Fruit fly (Drosophila melanogaster): ENCODE measurements around the gene CG1368.

The CG1368 gene

dm6 chrX:14169068-14169642, 5.4 kb upstream of the CG1368 start, which contains the start of gene CG12480 (continued):
- TF ChIP-seq Hsf (GFP tag; optimal IDR thresholded peaks at IDR 0.05), result peak; percentile 33
- 0 out of 2 replicates have a peak, but pooled peaks have one; percentile 28 for TF ChIP-seq wdn (GFP tag; IDR thresholded peaks at IDR 0.05)
- 0 out of 2 replicates have a peak, but pooled peaks have one; percentile 37 for TF ChIP-seq vvl (GFP tag; IDR thresholded peaks at IDR 0.05)
- TF ChIP-seq jing (GFP tag; optimal IDR thresholded peaks at IDR 0.05), result no peak
- TF ChIP-seq lmd (GFP tag; IDR thresholded peaks at IDR 0.05), result peak; percentile 66; the same call in 1 of the 2 replicates
- TF ChIP-seq CG13287 (GFP tag; IDR thresholded peaks at IDR 0.05; ENCODE audit: partially characterized antibody), result no peak
- no peak for TF ChIP-seq TFAM (GFP tag; optimal IDR thresholded peaks at IDR 0.05)
- peak; percentile 82 for TF ChIP-seq al (GFP tag; IDR thresholded peaks at IDR 0.05)
- TF ChIP-seq CG1602 (GFP tag; optimal IDR thresholded peaks at IDR 0.05), result no peak
- no peak for TF ChIP-seq Mrtf (GFP tag; IDR thresholded peaks at IDR 0.05)
- no peak for TF ChIP-seq CG2889 (GFP tag; IDR thresholded peaks at IDR 0.05)
- TF ChIP-seq Fer3 (tag; optimal IDR thresholded peaks at IDR 0.05), result peak; percentile 64
- peak; percentile 37; the same call in 1 of the 3 replicates for TF ChIP-seq CG6175 (GFP tag; IDR thresholded peaks at IDR 0.05)
- no peak for TF ChIP-seq CG4617 (GFP tag; optimal IDR thresholded peaks at IDR 0.05; ENCODE audit: borderline replicate concordance)
- peak; percentile 5 for TF ChIP-seq Chrac-16 (GFP tag; optimal IDR thresholded peaks at IDR 0.05)
- TF ChIP-seq Usf (GFP tag; optimal IDR thresholded peaks at IDR 0.05), result peak; percentile 12
- TF ChIP-seq CG4328 (GFP tag; optimal IDR thresholded peaks at IDR 0.05), result no peak
- TF ChIP-seq Stat92E (GFP tag; optimal IDR thresholded peaks at IDR 0.05), result no peak
- no peak for TF ChIP-seq CG10979 (tag; optimal IDR thresholded peaks at IDR 0.05)
- TF ChIP-seq abd-A (tag; optimal IDR thresholded peaks at IDR 0.05), result peak; percentile 28
- no peak for TF ChIP-seq ab (GFP tag; optimal IDR thresholded peaks at IDR 0.05)
- TF ChIP-seq Taf1 (GFP tag; IDR thresholded peaks at IDR 0.05), result peak; percentile 75
- TF ChIP-seq chinmo (GFP tag; IDR thresholded peaks at IDR 0.05; ENCODE audit: partially characterized antibody), result no peak
- TF ChIP-seq CG31224 (GFP tag; IDR thresholded peaks at IDR 0.05), result peak; percentile 65
- TF ChIP-seq jumu (GFP tag; optimal IDR thresholded peaks at IDR 0.05), result no peak
- no peak for TF ChIP-seq toy (GFP tag; IDR thresholded peaks at IDR 0.05)
- TF ChIP-seq lbe (GFP tag; optimal IDR thresholded peaks at IDR 0.05), result no peak
- no peak for TF ChIP-seq CG17829 (tag; optimal IDR thresholded peaks at IDR 0.05)
- peak; percentile 26 for TF ChIP-seq CG12391 (tag; optimal IDR thresholded peaks at IDR 0.05)
- TF ChIP-seq NK7.1 (GFP tag; optimal IDR thresholded peaks at IDR 0.05), result no peak
- TF ChIP-seq cad (GFP tag; optimal IDR thresholded peaks at IDR 0.05), result no peak
- TF ChIP-seq CG11085 (GFP tag; IDR thresholded peaks at IDR 0.05), result 0 out of 2 replicates have a peak, but pooled peaks have one; percentile 25
- TF ChIP-seq NFAT (GFP tag; IDR thresholded peaks at IDR 0.05), result peak; percentile 68
- no peak for TF ChIP-seq CG10321 (GFP tag; IDR thresholded peaks at IDR 0.05)
- no peak for TF ChIP-seq chm (GFP tag; IDR thresholded peaks at IDR 0.05)
- TF ChIP-seq CG12219 (GFP tag; optimal IDR thresholded peaks at IDR 0.05), result peak; percentile 3
- peak; percentile 32 for TF ChIP-seq Fer1 (GFP tag; optimal IDR thresholded peaks at IDR 0.05)
- TF ChIP-seq wek (GFP tag; optimal IDR thresholded peaks at IDR 0.05), result no peak
- no peak for TF ChIP-seq CG7963 (GFP tag; IDR thresholded peaks at IDR 0.05; ENCODE audit: partially characterized antibody)
- TF ChIP-seq CG30431 (GFP tag; optimal IDR thresholded peaks at IDR 0.05), result no peak
- no peak for TF ChIP-seq pum (GFP tag; optimal IDR thresholded peaks at IDR 0.05)
- TF ChIP-seq stwl (tag; optimal IDR thresholded peaks at IDR 0.05), result no peak
- no peak for TF ChIP-seq wor (GFP tag; IDR thresholded peaks at IDR 0.05)
- TF ChIP-seq Med (GFP tag), result peak; percentile 90
- no peak for TF ChIP-seq ci (GFP tag; IDR thresholded peaks at IDR 0.05)
- TF ChIP-seq Lpt (GFP tag; optimal IDR thresholded peaks at IDR 0.05), result no peak
- TF ChIP-seq vfl (GFP tag; optimal IDR thresholded peaks at IDR 0.05), result no peak
- no peak for TF ChIP-seq ase (GFP tag; IDR thresholded peaks at IDR 0.05)
- peak; percentile 44 for TF ChIP-seq ems (GFP tag; optimal IDR thresholded peaks at IDR 0.05)
- no peak for TF ChIP-seq CG11560 (tag; IDR thresholded peaks at IDR 0.05)
- no peak for TF ChIP-seq H15 (GFP tag; IDR thresholded peaks at IDR 0.05)

Data from whole organism, embryonic.